Fruit fly (Drosophila melanogaster): ENCODE results near the gene CG16863.

Gene CG16863

dm6 chr2L:13811323-13811722 lies 20.6 kb downstream of the CG16863 start, which contains the start of the genes Adat1 and CG16865 (continued):
- no peak for TF ChIP-seq B-H2 (GFP tag; optimal IDR thresholded peaks at IDR 0.05)
- TF ChIP-seq CG33213 (GFP tag; optimal IDR thresholded peaks at IDR 0.05) = peak; percentile 14
- TF ChIP-seq Opbp (GFP tag; IDR thresholded peaks at IDR 0.05; ENCODE audit: partially characterized antibody) = 0 out of 3 replicates have a peak, but pooled peaks have one; percentile 31
- TF ChIP-seq Bgb (GFP tag; IDR thresholded peaks at IDR 0.05; ENCODE audit: partially characterized antibody) = peak; percentile 58
- peak; percentile 72; the same call in 1 of the 3 replicates for TF ChIP-seq CG34422 (GFP tag; IDR thresholded peaks at IDR 0.05)
- TF ChIP-seq CG10267 (tag; optimal IDR thresholded peaks at IDR 0.05) = peak; percentile 23
- TF ChIP-seq CG34224 (GFP tag; IDR thresholded peaks at IDR 0.05; ENCODE audit: partially characterized antibody) = peak; percentile 57
- peak; percentile 54; the same call in 2 of the 3 replicates for TF ChIP-seq CG16813 (GFP tag; IDR thresholded peaks at IDR 0.05; ENCODE audit: partially characterized antibody)
- peak; percentile 48; the same call in 2 of the 3 replicates for TF ChIP-seq CG6791 (GFP tag; IDR thresholded peaks at IDR 0.05; ENCODE audit: partially characterized antibody)
- TF ChIP-seq CG9609 (GFP tag; optimal IDR thresholded peaks at IDR 0.05) = no peak
- TF ChIP-seq Sox100B (GFP tag; optimal IDR thresholded peaks at IDR 0.05) = no peak
- peak; percentile 74 for TF ChIP-seq CG4617 (GFP tag; optimal IDR thresholded peaks at IDR 0.05; ENCODE audit: borderline replicate concordance)
- no peak for TF ChIP-seq Drgx (GFP tag; IDR thresholded peaks at IDR 0.05)
- no peak for TF ChIP-seq sc (optimal IDR thresholded peaks at IDR 0.05)
- TF ChIP-seq sc (GFP tag; optimal IDR thresholded peaks at IDR 0.05) = no peak
- TF ChIP-seq CG13624 (GFP tag; optimal IDR thresholded peaks at IDR 0.05) = peak; percentile 12
- peak; percentile 72 for TF ChIP-seq CG13287 (GFP tag; IDR thresholded peaks at IDR 0.05; ENCODE audit: partially characterized antibody)
- peak; percentile 41 for TF ChIP-seq E2f2 (GFP tag; IDR thresholded peaks at IDR 0.05)
- peak; percentile 47; the same call in 1 of the 2 replicates for TF ChIP-seq bbx (GFP tag; IDR thresholded peaks at IDR 0.05; ENCODE audit: partially characterized antibody)
- TF ChIP-seq amos (GFP tag; IDR thresholded peaks at IDR 0.05; ENCODE audit: partially characterized antibody) = peak; percentile 51; the same call in 1 of the 2 replicates
- TF ChIP-seq Abd-B (GFP tag; optimal IDR thresholded peaks at IDR 0.05) = no peak
- TF ChIP-seq CG11560 (tag; IDR thresholded peaks at IDR 0.05) = peak; percentile 98
- TF ChIP-seq Sin3A (optimal IDR thresholded peaks at IDR 0.05) = peak; percentile 35
- no peak for TF ChIP-seq zen (tag; optimal IDR thresholded peaks at IDR 0.05)
- TF ChIP-seq zen2 (GFP tag; IDR thresholded peaks at IDR 0.05; ENCODE audit: partially characterized antibody) = peak; percentile 42; the same call in 1 of the 3 replicates
- peak; percentile 59 for TF ChIP-seq CG2116 (GFP tag; optimal IDR thresholded peaks at IDR 0.05)
- TF ChIP-seq gsb (GFP tag; IDR thresholded peaks at IDR 0.05) = no peak
- peak; percentile 87 for TF ChIP-seq stwl (tag; optimal IDR thresholded peaks at IDR 0.05)
- TF ChIP-seq Pdp1 (GFP tag; optimal IDR thresholded peaks at IDR 0.05) = peak in 1 of 2 experiments; percentile 74
- TF ChIP-seq CG7987 (GFP tag; optimal IDR thresholded peaks at IDR 0.05) = peak; percentile 6
- TF ChIP-seq ERR (GFP tag; optimal IDR thresholded peaks at IDR 0.05) = no peak
- 0 out of 3 replicates have a peak, but pooled peaks have one; percentile 10 for TF ChIP-seq vnd (GFP tag; IDR thresholded peaks at IDR 0.05; ENCODE audit: partially characterized antibody)
- TF ChIP-seq trem (tag; optimal IDR thresholded peaks at IDR 0.05) = peak; percentile 36
- TF ChIP-seq unc-4 (GFP tag; IDR thresholded peaks at IDR 0.05; ENCODE audit: partially characterized antibody) = peak; percentile 62
- TF ChIP-seq Rfx (GFP tag; IDR thresholded peaks at IDR 0.05) = no peak
- TF ChIP-seq CG7963 (GFP tag; IDR thresholded peaks at IDR 0.05; ENCODE audit: partially characterized antibody) = peak; percentile 56; the same call in 1 of the 3 replicates
- peak; percentile 32 for TF ChIP-seq Dp (GFP tag; optimal IDR thresholded peaks at IDR 0.05)
- TF ChIP-seq ato (GFP tag; IDR thresholded peaks at IDR 0.05; ENCODE audit: partially characterized antibody) = peak; percentile 61; the same call in 1 of the 2 replicates
- no peak for TF ChIP-seq CG2712 (tag; optimal IDR thresholded peaks at IDR 0.05)
- peak; percentile 96 for TF ChIP-seq MBD-R2 (GFP tag; IDR thresholded peaks at IDR 0.05)
- TF ChIP-seq tna (GFP tag; IDR thresholded peaks at IDR 0.05; ENCODE audit: partially characterized antibody) = peak; percentile 36; the same call in 1 of the 2 replicates
- TF ChIP-seq CG1792 (GFP tag; optimal IDR thresholded peaks at IDR 0.05) = no peak
- peak; percentile 61 for TF ChIP-seq hbn (GFP tag; IDR thresholded peaks at IDR 0.05; ENCODE audit: partially characterized antibody)

All from whole organism, embryonic.